Worm (Caenorhabditis elegans): ENCODE measurements around the gene fip-1.
A peak's percentile ranks its signal among the peaks of the same experiment; 100 is the strongest.

Gene fip-1

DNA sequence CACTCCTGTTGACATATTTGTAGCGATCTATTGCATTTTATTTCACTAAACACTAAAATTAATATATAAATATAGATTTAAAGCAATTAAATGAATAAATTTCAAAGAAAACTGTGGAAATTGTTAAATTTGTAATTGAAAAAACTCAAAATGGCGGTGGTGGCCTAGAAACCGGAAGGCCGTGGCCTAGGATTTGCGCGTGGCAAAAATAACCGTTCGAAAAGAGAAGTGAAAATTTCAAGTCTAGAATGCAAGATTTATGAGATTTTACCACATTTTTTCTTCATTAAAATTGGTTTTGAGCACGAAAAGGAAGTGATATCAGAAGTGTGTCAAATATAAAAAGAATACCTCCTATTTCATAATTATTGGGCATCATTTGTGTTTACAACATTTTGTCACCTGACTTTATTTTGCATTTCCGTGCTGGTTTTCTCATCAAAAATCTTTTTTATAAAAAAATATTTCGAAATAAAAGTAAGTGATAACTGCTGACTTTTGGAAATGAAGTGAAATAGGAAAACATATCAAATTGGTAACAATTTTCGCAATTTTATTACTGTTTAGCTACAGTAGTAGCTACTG is 44.2 kb downstream of the fip-1 start, which contains the start of gene fli-1:
TSS of gene fli-1 (minus strand) at position 58 of the 585 bp plus-strand sequence.
- TF ChIP-seq aptf-2 (GFP tag; conservative IDR thresholded peaks at IDR 0.05): no peak
- TF ChIP-seq Y95B8A.8 (GFP tag; IDR thresholded peaks at IDR 0.05): 0 out of 2 replicates have a peak, but pooled peaks have one; percentile 29
- TF ChIP-seq tlf-1 (GFP tag; optimal IDR thresholded peaks at IDR 0.05): peak; percentile 16
- TF ChIP-seq madf-3 (GFP tag; IDR thresholded peaks at IDR 0.05): peak; percentile 37; the same call in 1 of the 2 replicates
- TF ChIP-seq akir-1 (GFP tag; optimal IDR thresholded peaks at IDR 0.05): no peak
- TF ChIP-seq snpc-1.3 (tag; optimal IDR thresholded peaks at IDR 0.05; ENCODE audit: insufficient read depth): peak; percentile 16
- peak; percentile 68; the same call in 1 of the 2 replicates for TF ChIP-seq B0019.2 (GFP tag; conservative IDR thresholded peaks at IDR 0.05)
- peak; percentile 68 for TF ChIP-seq snpc-3.4 (tag; optimal IDR thresholded peaks at IDR 0.05)
- TF ChIP-seq ekl-4 (GFP tag; IDR thresholded peaks at IDR 0.05): no peak; the same call in 1 of the 2 replicates
- TF ChIP-seq nhr-80 (tag; optimal IDR thresholded peaks at IDR 0.05): no peak
- no peak for TF ChIP-seq B0035.1 (tag; optimal IDR thresholded peaks at IDR 0.05)
- TF ChIP-seq madf-6 (GFP tag; IDR thresholded peaks at IDR 0.05): peak; percentile 99
- TF ChIP-seq snpc-4 (GFP tag; optimal IDR thresholded peaks at IDR 0.05): no peak
- peak in 1 of 4 experiments; percentile 21 for TF ChIP-seq snpc-4 (tag; optimal IDR thresholded peaks at IDR 0.05)
- TF ChIP-seq sdz-38 (tag; optimal IDR thresholded peaks at IDR 0.05): no peak
- TF ChIP-seq athp-1 (tag; optimal IDR thresholded peaks at IDR 0.05): peak; percentile 45
- TF ChIP-seq rpc-1 (optimal IDR thresholded peaks at IDR 0.05): no peak
- TF ChIP-seq rpc-1 (tag; optimal IDR thresholded peaks at IDR 0.05): no peak
- no peak for TF ChIP-seq nhr-179 (tag; optimal IDR thresholded peaks at IDR 0.05)
- peak; percentile 72; the same call in 1 of the 2 replicates for TF ChIP-seq cebp-1 (GFP tag; IDR thresholded peaks at IDR 0.05)
- peak; percentile 90 for TF ChIP-seq cebp-1 (tag; optimal IDR thresholded peaks at IDR 0.05)
- no peak for TF ChIP-seq madf-10 (tag; optimal IDR thresholded peaks at IDR 0.05)
- TF ChIP-seq pbrm-1 (GFP tag; IDR thresholded peaks at IDR 0.05): no peak
- no peak for TF ChIP-seq T26A5.8 (tag; optimal IDR thresholded peaks at IDR 0.05)
- TF ChIP-seq lin-54 (GFP tag; optimal IDR thresholded peaks at IDR 0.05): peak; percentile 85
- TF ChIP-seq snpc-1.1 (tag; optimal IDR thresholded peaks at IDR 0.05; ENCODE audit: insufficient read depth): peak; percentile 1
- peak; percentile 88 for TF ChIP-seq unc-130 (GFP tag; optimal IDR thresholded peaks at IDR 0.05)
- peak; percentile 85 for TF ChIP-seq efl-1 (GFP tag; optimal IDR thresholded peaks at IDR 0.05)
- TF ChIP-seq dpl-1 (GFP tag; optimal IDR thresholded peaks at IDR 0.05): peak; percentile 72
- TF ChIP-seq nfyb-1 (GFP tag; IDR thresholded peaks at IDR 0.05): no peak
- TF ChIP-seq lsl-1 (GFP tag; optimal IDR thresholded peaks at IDR 0.05): peak; percentile 74
- no peak for TF ChIP-seq sptf-2 (GFP tag; optimal IDR thresholded peaks at IDR 0.05)
- TF ChIP-seq Y79H2A.3 (GFP tag; conservative IDR thresholded peaks at IDR 0.05): 0 out of 2 replicates have a peak, but pooled peaks have one; percentile 36
- TF ChIP-seq lsy-27 (tag; optimal IDR thresholded peaks at IDR 0.05; ENCODE audit: borderline replicate concordance, insufficient read depth): no peak
- peak; percentile 47 for TF ChIP-seq mcd-1 (GFP tag; IDR thresholded peaks at IDR 0.05)
- TF ChIP-seq egl-44 (GFP tag; IDR thresholded peaks at IDR 0.05): no peak
- TF ChIP-seq let-526 (GFP tag; IDR thresholded peaks at IDR 0.05): no peak
- TF ChIP-seq Y67H2A.10 (GFP tag; conservative IDR thresholded peaks at IDR 0.05): no peak
- peak; percentile 73; the same call in 1 of the 2 replicates for TF ChIP-seq bed-2 (GFP tag; IDR thresholded peaks at IDR 0.05)
- no peak for TF ChIP-seq atf-7 (tag; optimal IDR thresholded peaks at IDR 0.05)
- TF ChIP-seq zim-3 (tag; optimal IDR thresholded peaks at IDR 0.05): no peak
- TF ChIP-seq hmg-1.2 (GFP tag; IDR thresholded peaks at IDR 0.05): 0 out of 2 replicates have a peak, but pooled peaks have one; percentile 22
- TF ChIP-seq ztf-18 (tag; optimal IDR thresholded peaks at IDR 0.05): peak; percentile 48
- peak; percentile 97 for TF ChIP-seq madf-8 (GFP tag; conservative IDR thresholded peaks at IDR 0.05)
- peak; percentile 53 for TF ChIP-seq ceh-27 (GFP tag; optimal IDR thresholded peaks at IDR 0.05)
- TF ChIP-seq lin-26 (GFP tag; IDR thresholded peaks at IDR 0.05): no peak
- no peak for TF ChIP-seq chd-7 (tag; optimal IDR thresholded peaks at IDR 0.05)
- no peak for TF ChIP-seq nfya-1 (tag; optimal IDR thresholded peaks at IDR 0.05; ENCODE audit: borderline replicate concordance, insufficient read depth)

All from whole organism, young adult.